Worm (Caenorhabditis elegans): Measurements from ENCODE around the gene T23F2.2.

DNA sequence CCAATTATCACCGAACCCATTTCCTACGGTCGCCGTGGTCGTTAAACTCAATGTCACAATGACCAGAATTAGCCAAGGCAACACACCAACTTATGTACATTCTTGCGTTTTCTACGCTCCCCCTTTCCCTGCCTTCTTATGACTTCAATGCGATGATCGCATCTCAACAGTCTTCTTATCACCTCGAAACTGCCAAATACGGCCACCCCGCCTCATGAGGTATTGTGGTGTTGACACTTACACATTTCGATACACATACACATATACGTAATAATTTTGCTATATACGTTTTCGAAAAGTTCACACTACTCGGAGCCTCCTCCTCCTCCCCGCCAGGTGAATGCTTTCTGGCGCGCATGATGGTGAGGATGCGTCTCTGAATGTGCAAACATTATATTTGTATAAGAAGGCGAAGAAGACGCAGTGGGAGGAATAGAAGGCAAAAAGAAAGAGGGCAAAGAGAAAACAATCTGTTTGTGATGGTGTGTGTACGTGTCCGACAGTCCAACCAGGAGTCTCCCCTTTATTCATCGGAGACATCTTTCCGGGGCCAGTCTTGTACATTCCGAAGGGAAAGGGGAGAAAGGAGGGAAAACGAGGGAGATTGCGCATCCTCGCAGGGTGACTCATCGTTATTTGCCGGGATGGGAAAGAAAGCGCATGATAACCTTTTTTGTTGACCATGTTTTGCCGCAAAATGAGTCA lies 25.0 kb downstream of the T23F2.2 start:
- TF ChIP-seq nhr-23 (tag; optimal IDR thresholded peaks at IDR 0.05): no peak
- TF ChIP-seq unc-55 (GFP tag; optimal IDR thresholded peaks at IDR 0.05): no peak
- TF ChIP-seq mdl-1 (tag; optimal IDR thresholded peaks at IDR 0.05): no peak
- TF ChIP-seq ztf-4 (tag; optimal IDR thresholded peaks at IDR 0.05): no peak
- no peak for TF ChIP-seq lin-13 (GFP tag; optimal IDR thresholded peaks at IDR 0.05)
- TF ChIP-seq snpc-4 (tag; optimal IDR thresholded peaks at IDR 0.05): no peak
- no peak for TF ChIP-seq ZK546.5 (tag; optimal IDR thresholded peaks at IDR 0.05)
- no peak for TF ChIP-seq lsy-2 (tag; optimal IDR thresholded peaks at IDR 0.05)
- no peak for TF ChIP-seq dmd-4 (tag; optimal IDR thresholded peaks at IDR 0.05)
- no peak for TF ChIP-seq mab-5 (tag; optimal IDR thresholded peaks at IDR 0.05)
